Worm (Caenorhabditis elegans) whole organism, young adult: ENCODE data around the gene W10C6.2.

Source experiments
- B0019.2 ChIP-seq: fragments of 200-800 bp; sonication (Bioruptor generic); conservative IDR thresholded peaks from 2 replicates; pipeline ENCODE4 v1.3.6; 2022; ENCODE audit warnings: missing genetic modification reagents, missing genetic modification characterization, missing compliant biosample characterization
- F22D6.2 ChIP-seq: sonication (generic microtip); optimal IDR thresholded peaks from 2 replicates; lab custom pipeline; 2016; ENCODE audit warnings: mild to moderate bottlenecking, missing genetic modification characterization, missing compliant biosample characterization
- F37B4.10 ChIP-seq: fragments of 200-800 bp; sonication (Bioruptor generic); IDR thresholded peaks from 2 replicates; pipeline ENCODE4 v1.3.6; 2022; ENCODE audit warnings: missing genetic modification characterization, missing compliant biosample characterization
- F52B5.7 ChIP-seq: sonication (generic microtip); optimal IDR thresholded peaks from 2 replicates; lab custom pipeline; 2016; ENCODE audit warnings: mild to moderate bottlenecking, missing genetic modification characterization, missing compliant biosample characterization
- F57A8.1 ChIP-seq: fragments of 200-800 bp; sonication (Bioruptor generic); optimal IDR thresholded peaks from 2 replicates; lab custom pipeline; 2018; ENCODE audit warnings: mild to moderate bottlenecking, missing genetic modification characterization, moderate library complexity, missing compliant biosample characterization
- T07F8.4 ChIP-seq: sonication (generic microtip); optimal IDR thresholded peaks from 2 replicates; lab custom pipeline; 2016; ENCODE audit warnings: mild to moderate bottlenecking, missing genetic modification characterization, moderate library complexity, missing compliant biosample characterization
- akir-1 ChIP-seq: fragments of 200-800 bp; sonication (Bioruptor generic); optimal IDR thresholded peaks from 2 replicates; lab custom pipeline; 2018; ENCODE audit warnings: mild to moderate bottlenecking, missing genetic modification characterization, moderate library complexity, missing compliant biosample characterization
- ama-1 ChIP-seq, 3 experiments: fragments of 150-350 bp in 1 of 3; sonication (generic microtip) in 2 of 3; optimal IDR thresholded peaks; 2 replicates each; lab custom pipeline; 2014 to 2018; ENCODE audit warnings: missing biosample characterization in 2 of 3, missing genetic modification characterization in 2 of 3, missing genetic modification reagents in 2 of 3
- ccch-3 ChIP-seq: fragments of 200-800 bp; sonication (Bioruptor generic); optimal IDR thresholded peaks from 2 replicates; lab custom pipeline; 2018; ENCODE audit warnings: mild to moderate bottlenecking, missing genetic modification characterization, missing compliant biosample characterization
- ceh-91 ChIP-seq: fragments of 200-800 bp; sonication (Bioruptor generic); IDR thresholded peaks from 2 replicates; pipeline ENCODE4 v1.3.6; 2022; ENCODE audit warnings: missing genetic modification reagents, missing genetic modification characterization, missing compliant biosample characterization
- chd-7 ChIP-seq: sonication (generic microtip); optimal IDR thresholded peaks from 2 replicates; lab custom pipeline; 2016; ENCODE audit warnings: mild to moderate bottlenecking, missing genetic modification characterization, moderate library complexity, missing compliant biosample characterization
- dox-1 ChIP-seq: fragments of 200-800 bp; sonication (Bioruptor generic); IDR thresholded peaks from 2 replicates; pipeline ENCODE4 v1.3.6; 2022; ENCODE audit warnings: missing genetic modification reagents, missing genetic modification characterization, missing compliant biosample characterization
- dpff-1 ChIP-seq: sonication (generic microtip); optimal IDR thresholded peaks from 2 replicates; lab custom pipeline; 2017; ENCODE audit warnings: mild to moderate bottlenecking, missing genetic modification characterization, missing compliant biosample characterization
- dpl-1 ChIP-seq: fragments of 150-350 bp; optimal IDR thresholded peaks from 2 replicates; lab custom pipeline; 2014; ENCODE audit warnings: missing biosample characterization, missing genetic modification reagents, missing genetic modification characterization
- ekl-4 ChIP-seq: fragments of 200-800 bp; sonication (Bioruptor generic); IDR thresholded peaks from 2 replicates; pipeline ENCODE4 v1.3.6; 2022; ENCODE audit warnings: missing genetic modification reagents, missing genetic modification characterization, missing compliant biosample characterization
- fkh-3 ChIP-seq: sonication (generic microtip); optimal IDR thresholded peaks from 2 replicates; lab custom pipeline; 2016; ENCODE audit warnings: mild to moderate bottlenecking, missing genetic modification characterization, missing compliant biosample characterization
- gei-17 ChIP-seq: fragments of 200-800 bp; sonication (Bioruptor generic); optimal IDR thresholded peaks from 2 replicates; lab custom pipeline; 2018; ENCODE audit warnings: mild to moderate bottlenecking, missing genetic modification characterization, missing compliant biosample characterization
- hlh-12 ChIP-seq: sonication (generic microtip); optimal IDR thresholded peaks from 2 replicates; lab custom pipeline; 2016; ENCODE audit warnings: missing genetic modification characterization, missing compliant biosample characterization
- hlh-26 ChIP-seq: fragments of 200-800 bp; sonication (Bioruptor generic); conservative IDR thresholded peaks from 2 replicates; pipeline ENCODE4 v1.3.6; 2022; ENCODE audit warnings: missing genetic modification reagents, missing genetic modification characterization, missing compliant biosample characterization
- hmg-20 ChIP-seq: fragments of 200-800 bp; sonication (Bioruptor generic); IDR thresholded peaks from 2 replicates; pipeline ENCODE4 v1.3.6; 2022; ENCODE audit warnings: missing genetic modification reagents, missing genetic modification characterization, missing compliant biosample characterization
- madf-6 ChIP-seq: fragments of 200-800 bp; sonication (Bioruptor generic); IDR thresholded peaks from 2 replicates; pipeline ENCODE4 v1.3.6; 2022; ENCODE audit warnings: missing genetic modification reagents, missing genetic modification characterization, missing compliant biosample characterization
- mes-4 ChIP-seq: sonication (generic microtip); optimal IDR thresholded peaks from 2 replicates; lab custom pipeline; 2016; ENCODE audit warnings: missing genotype, missing genetic modification characterization, missing compliant biosample characterization
- mxl-1 ChIP-seq: sonication (generic microtip); optimal IDR thresholded peaks from 2 replicates; lab custom pipeline; 2016; ENCODE audit warnings: missing genetic modification characterization, missing compliant biosample characterization
- nfya-2 ChIP-seq: fragments of 200-800 bp; sonication (Bioruptor generic); IDR thresholded peaks from 2 replicates; pipeline ENCODE4 v1.3.6; 2022; ENCODE audit warnings: missing genetic modification reagents, missing genetic modification characterization, missing compliant biosample characterization
- nhr-27 ChIP-seq: fragments of 200-800 bp; sonication (Bioruptor generic); optimal IDR thresholded peaks from 2 replicates; lab custom pipeline; 2018; ENCODE audit warnings: mild to moderate bottlenecking, missing genetic modification characterization, moderate library complexity, missing compliant biosample characterization
- nhr-90 ChIP-seq: sonication (generic microtip); optimal IDR thresholded peaks from 2 replicates; lab custom pipeline; 2016; ENCODE audit warnings: missing genotype, mild to moderate bottlenecking, missing genetic modification characterization, missing compliant biosample characterization
- rec-8 ChIP-seq, 2 experiments: sonication (generic microtip); optimal IDR thresholded peaks; 2 replicates each; lab custom pipeline; 2016; ENCODE audit warnings: mild to moderate bottlenecking in 2 of 2, missing genetic modification characterization in 2 of 2, missing genetic modification reagents in 2 of 2, missing genotype in 2 of 2, missing biosample characterization in 1 of 2, missing compliant biosample characterization in 1 of 2, moderate library complexity in 1 of 2
- rpc-1 ChIP-seq, 2 experiments: fragments of 150-350 bp in 1 of 2; sonication (generic microtip) in 1 of 2; optimal IDR thresholded peaks; 2 replicates each; lab custom pipeline; 2014 to 2018; ENCODE audit warnings: missing biosample characterization in 1 of 2, missing genetic modification characterization in 1 of 2, missing genetic modification reagents in 1 of 2, missing genotype in 1 of 2
- sea-2 ChIP-seq: fragments of 200-800 bp; sonication (Bioruptor generic); IDR thresholded peaks from 2 replicates; pipeline ENCODE4 v1.3.6; 2022; ENCODE audit warnings: missing genetic modification characterization, missing compliant biosample characterization
- somi-1 ChIP-seq: fragments of 200-800 bp; sonication (Bioruptor generic); optimal IDR thresholded peaks from 2 replicates; lab custom pipeline; 2018; ENCODE audit warnings: mild to moderate bottlenecking, missing genetic modification characterization, missing compliant biosample characterization
- sptf-2 ChIP-seq: fragments of 200-800 bp; sonication (Bioruptor generic); optimal IDR thresholded peaks from 2 replicates; lab custom pipeline; 2018; ENCODE audit warnings: mild to moderate bottlenecking, missing genetic modification characterization, missing compliant biosample characterization
- tbp1 ChIP-seq: fragments of 200-800 bp; sonication (Bioruptor generic); optimal IDR thresholded peaks from 2 replicates; lab custom pipeline; 2018; ENCODE audit warnings: mild to moderate bottlenecking, missing genetic modification characterization, missing compliant biosample characterization
- zim-3 ChIP-seq: sonication (generic microtip); optimal IDR thresholded peaks from 2 replicates; lab custom pipeline; 2017; ENCODE audit warnings: mild to moderate bottlenecking, missing genetic modification characterization, moderate library complexity, missing compliant biosample characterization
- ztf-22 ChIP-seq: fragments of 200-800 bp; sonication (Bioruptor generic); optimal IDR thresholded peaks from 2 replicates; lab custom pipeline; 2018; ENCODE audit warnings: mild to moderate bottlenecking, missing genetic modification characterization, moderate library complexity, missing compliant biosample characterization
- ztf-6 ChIP-seq: fragments of 200-800 bp; sonication (Bioruptor generic); IDR thresholded peaks from 2 replicates; pipeline ENCODE4 v1.3.6; 2022; ENCODE audit warnings: missing genetic modification reagents, missing genetic modification characterization, missing compliant biosample characterization

The W10C6.2 gene

ce11 chrII:11086770-11087169 is 34.9 kb downstream of the W10C6.2 start:
- no peak for TF ChIP-seq rec-8 (tag; optimal IDR thresholded peaks at IDR 0.05; lab: Kevin White, UChicago)
- no peak for TF ChIP-seq ceh-91 (GFP tag; lab: Robert Waterston, UW)
- TF ChIP-seq F57A8.1 (GFP tag; lab: Kevin White, UChicago) = no peak
- TF ChIP-seq fkh-3 (tag; lab: Kevin White, UChicago) = no peak
- no peak for TF ChIP-seq akir-1
- TF ChIP-seq F52B5.7 (tag; lab: Kevin White, UChicago) = no peak
- no peak for TF ChIP-seq F22D6.2 (tag; lab: Kevin White, UChicago)
- no peak for TF ChIP-seq nhr-27
- no peak for TF ChIP-seq F37B4.10 (GFP tag; lab: Robert Waterston, UW)
- TF ChIP-seq madf-6 = no peak
- no peak for TF ChIP-seq dpl-1 (GFP tag; lab: Kevin White, UChicago)
- TF ChIP-seq hmg-20 (GFP tag; lab: Robert Waterston, UW) = no peak
- no peak for TF ChIP-seq nfya-2 (GFP tag; lab: Robert Waterston, UW)
- TF ChIP-seq tbp1 (GFP tag; lab: Kevin White, UChicago) = no peak

ce11 chrII:11076550-11076949 is 45.1 kb downstream of the W10C6.2 start:
- TF ChIP-seq B0019.2 (GFP tag; lab: Robert Waterston, UW) (no peak), mes-4 (tag; lab: Kevin White, UChicago) (no peak), mxl-1 (no peak), somi-1 (no peak), madf-6 (no peak), sea-2 (GFP tag; lab: Robert Waterston, UW) (no peak), hlh-12 (tag; lab: Kevin White, UChicago) (no peak), hlh-26 (no peak), gei-17 (GFP tag; lab: Kevin White, UChicago) (no peak), T07F8.4 (no peak), dox-1 (GFP tag; lab: Robert Waterston, UW) (no peak), hmg-20 (GFP tag; lab: Robert Waterston, UW) (no peak), ama-1 (optimal IDR thresholded peaks at IDR 0.05; lab: Kevin White, UChicago) (no peak), ama-1 (GFP tag; optimal IDR thresholded peaks at IDR 0.05; lab: Kevin White, UChicago) (no peak), ekl-4 (GFP tag; lab: Robert Waterston, UW) (no peak), dpff-1 (no peak), ccch-3 (GFP tag; lab: Kevin White, UChicago) (no peak), zim-3 (tag; lab: Kevin White, UChicago) (no peak), nhr-90 (no peak), ztf-22 (GFP tag; lab: Kevin White, UChicago) (no peak), ztf-6 (no peak)
- TF ChIP-seq, all 124 proteins: peak for 0

ce11 chrII:11072565-11072964 is 49.1 kb downstream of the W10C6.2 start:
- TF ChIP-seq sptf-2 (GFP tag; lab: Kevin White, UChicago) (no peak), chd-7 (no peak), rpc-1 (optimal IDR thresholded peaks at IDR 0.05; lab: Kevin White, UChicago) (no peak), rpc-1 (tag; optimal IDR thresholded peaks at IDR 0.05; lab: Kevin White, UChicago) (no peak)
